Worm (Caenorhabditis elegans): ENCODE measurements around the gene Y39B6A.25.

DNA sequence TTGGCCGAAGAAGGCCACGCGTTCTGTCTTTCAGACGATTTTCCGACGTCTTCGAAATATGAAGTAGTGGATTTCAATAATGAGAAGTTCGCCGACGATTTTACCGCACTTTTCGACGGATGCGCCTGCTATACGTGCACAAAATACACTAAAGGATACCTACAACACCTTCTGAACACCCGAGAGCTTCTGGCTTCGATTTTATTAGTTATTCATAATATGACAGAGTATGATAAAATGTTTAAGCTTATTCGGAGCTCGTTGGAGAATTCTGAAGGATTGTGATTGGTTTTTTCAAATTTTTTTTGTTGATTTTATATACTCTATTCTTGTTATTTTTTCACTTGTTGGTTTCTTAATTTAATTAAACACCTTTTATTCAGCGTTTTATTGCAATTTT is 25.7 kb upstream of the Y39B6A.25 start:
- TF ChIP-seq him-1 (tag; optimal IDR thresholded peaks at IDR 0.05): no peak
- no peak for TF ChIP-seq dao-5 (tag; optimal IDR thresholded peaks at IDR 0.05)
- TF ChIP-seq W03F9.2 (tag; optimal IDR thresholded peaks at IDR 0.05): no peak

Measured in whole organism, L4/young adult.